Worm (Caenorhabditis elegans): Measurements from ENCODE around the gene C08F11.10.

- TF ChIP-seq F22D6.2 (tag; optimal IDR thresholded peaks at IDR 0.05) (no peak), nhr-120 (GFP tag; IDR thresholded peaks at IDR 0.05) (no peak), lin-54 (GFP tag; optimal IDR thresholded peaks at IDR 0.05) (no peak), snpc-1.3 (tag; optimal IDR thresholded peaks at IDR 0.05; ENCODE audit: insufficient read depth) (no peak), snpc-4 (GFP tag; optimal IDR thresholded peaks at IDR 0.05) (no peak), snpc-4 (tag; optimal IDR thresholded peaks at IDR 0.05) (no peak), ceh-40 (GFP tag; IDR thresholded peaks at IDR 0.05) (no peak), F37B4.10 (GFP tag; IDR thresholded peaks at IDR 0.05) (no peak), unc-62 (GFP tag; optimal IDR thresholded peaks at IDR 0.05) (no peak), C06A6.2 (GFP tag; conservative IDR thresholded peaks at IDR 0.05) (no peak)
Observed at ce11 chrIV:13632613-13633012, 16.4 kb downstream of the C08F11.10 start.

Measured in whole organism, young adult.